Fruit fly (Drosophila melanogaster) whole organism, embryonic: ENCODE measurements around the gene VhaM9.7-c.

ENCODE experiments used
- Ada2b ChIP-seq: fragments of 200-800 bp; sonication (Bioruptor generic); IDR thresholded peaks from 2 replicates; pipeline ENCODE4 v1.3.6; 2022; ENCODE audit warnings: missing biosample characterization, missing genetic modification characterization
- CG11560 ChIP-seq: fragments of 200-800 bp; sonication (Bioruptor generic); IDR thresholded peaks from 3 replicates; pipeline ENCODE4 v1.3.6; 2022; ENCODE audit warnings: missing biosample characterization, missing genetic modification characterization
- CG15073 ChIP-seq: fragments of 200-800 bp; sonication (Bioruptor generic); optimal IDR thresholded peaks from 2 replicates; lab custom pipeline; 2016; ENCODE audit warnings: missing biosample characterization, missing genetic modification characterization
- CG17829 ChIP-seq: fragments of 200-800 bp; optimal IDR thresholded peaks from 2 replicates; lab custom pipeline; 2019; ENCODE audit warnings: missing biosample characterization, mild to moderate bottlenecking, missing genetic modification characterization, moderate library complexity
- CG1832 ChIP-seq: fragments of 200-800 bp; sonication (Bioruptor generic); optimal IDR thresholded peaks from 2 replicates; lab custom pipeline; 2017; ENCODE audit warnings: missing biosample characterization, mild to moderate bottlenecking, missing genetic modification characterization, inconsistent platforms
- CG18476 ChIP-seq: fragments of 200-800 bp; sonication (Bioruptor generic); optimal IDR thresholded peaks from 2 replicates; lab custom pipeline; 2016; ENCODE audit warnings: missing biosample characterization, mild to moderate bottlenecking, missing genetic modification characterization
- CG18764 ChIP-seq: fragments of 200-800 bp; sonication (Bioruptor generic); optimal IDR thresholded peaks from 3 replicates; lab custom pipeline; 2016; ENCODE audit warnings: missing biosample characterization, missing genetic modification characterization
- CG31441 ChIP-seq: fragments of 200-800 bp; sonication (Bioruptor generic); IDR thresholded peaks from 2 replicates; pipeline ENCODE4 v1.3.6; 2022; ENCODE audit warnings: missing biosample characterization, missing genetic modification characterization
- CG3281 ChIP-seq: fragments of 200-800 bp; sonication (Bioruptor generic); optimal IDR thresholded peaks from 3 replicates; lab custom pipeline; 2017; ENCODE audit warnings: missing biosample characterization, mild to moderate bottlenecking, missing genetic modification characterization
- CG3838 ChIP-seq: fragments of 200-800 bp; sonication (Bioruptor generic); optimal IDR thresholded peaks from 3 replicates; lab custom pipeline; 2016; ENCODE audit warnings: missing biosample characterization, missing genetic modification characterization
- CG4282 ChIP-seq: fragments of 200-800 bp; sonication (Bioruptor generic); optimal IDR thresholded peaks from 2 replicates; lab custom pipeline; 2016; ENCODE audit warnings: missing biosample characterization, missing genetic modification characterization
- CG4854 ChIP-seq: fragments of 200-800 bp; sonication (Bioruptor generic); optimal IDR thresholded peaks from 2 replicates; lab custom pipeline; 2016; ENCODE audit warnings: missing biosample characterization, missing genetic modification characterization, inconsistent platforms
- CG6175 ChIP-seq: fragments of 200-800 bp; sonication (Bioruptor generic); IDR thresholded peaks from 3 replicates; pipeline ENCODE4 v1.3.6; 2022; ENCODE audit warnings: missing biosample characterization, missing genetic modification characterization
- CG6765 ChIP-seq: fragments of 200-800 bp; sonication (Bioruptor generic); optimal IDR thresholded peaks from 3 replicates; lab custom pipeline; 2017; ENCODE audit warnings: missing biosample characterization, mild to moderate bottlenecking, missing genetic modification characterization
- CG7372 ChIP-seq: fragments of 200-800 bp; sonication (Bioruptor generic); IDR thresholded peaks from 2 replicates; pipeline ENCODE4 v1.3.6; 2022; ENCODE audit warnings: missing biosample characterization, missing genetic modification characterization
- CG8089 ChIP-seq: fragments of 200-800 bp; sonication (Bioruptor generic); optimal IDR thresholded peaks from 3 replicates; lab custom pipeline; 2016; ENCODE audit warnings: missing biosample characterization, missing genetic modification characterization
- CG8281 ChIP-seq: fragments of 200-800 bp; sonication (Bioruptor generic); optimal IDR thresholded peaks from 2 replicates; lab custom pipeline; 2018; ENCODE audit warnings: missing biosample characterization, mild to moderate bottlenecking, missing genetic modification characterization, moderate library complexity
- CG8944 ChIP-seq: fragments of 200-800 bp; sonication (Bioruptor generic); optimal IDR thresholded peaks from 3 replicates; lab custom pipeline; 2016; ENCODE audit warnings: missing biosample characterization, missing genetic modification characterization
- CG9215 ChIP-seq: fragments of 200-800 bp; sonication (Bioruptor generic); IDR thresholded peaks from 2 replicates; pipeline ENCODE4 v1.3.6; 2022; ENCODE audit warnings: missing biosample characterization, missing genetic modification characterization
- CG9932 ChIP-seq: fragments of 200-800 bp; sonication (Bioruptor generic); IDR thresholded peaks from 2 replicates; pipeline ENCODE4 v1.3.6; 2022; ENCODE audit warnings: missing biosample characterization, missing genetic modification characterization
- CHES-1-like ChIP-seq: fragments of 200-800 bp; sonication (Bioruptor generic); optimal IDR thresholded peaks from 2 replicates; lab custom pipeline; 2016; ENCODE audit warnings: missing biosample characterization, missing genetic modification characterization
- Deaf1 ChIP-seq: fragments of 200-800 bp; optimal IDR thresholded peaks from 3 replicates; lab custom pipeline; 2019; ENCODE audit warnings: missing biosample characterization, mild to moderate bottlenecking, missing genetic modification characterization, moderate library complexity
- GATAe ChIP-seq: fragments of 200-800 bp; sonication (Bioruptor generic); conservative IDR thresholded peaks from 2 replicates; pipeline ENCODE4 v1.3.6; 2022; ENCODE audit warnings: missing biosample characterization, missing genetic modification characterization
- HLH54F ChIP-seq: fragments of 200-800 bp; sonication (Bioruptor generic); optimal IDR thresholded peaks from 3 replicates; lab custom pipeline; 2016; ENCODE audit warnings: missing biosample characterization, missing genetic modification characterization
- Hey ChIP-seq: fragments of 200-800 bp; sonication (Bioruptor generic); optimal IDR thresholded peaks from 3 replicates; lab custom pipeline; 2018; ENCODE audit warnings: missing biosample characterization, mild to moderate bottlenecking, missing genetic modification characterization
- Lim3 ChIP-seq: fragments of 200-800 bp; sonication (Bioruptor generic); IDR thresholded peaks from 2 replicates; pipeline ENCODE4 v1.3.6; 2022; ENCODE audit warnings: missing biosample characterization, missing genetic modification characterization
- Mad ChIP-seq: fragments of 200-800 bp; sonication (Bioruptor generic); optimal IDR thresholded peaks from 2 replicates; lab custom pipeline; 2016; ENCODE audit warnings: missing biosample characterization, missing genetic modification characterization
- Myb ChIP-seq: fragments of 200-800 bp; sonication (Bioruptor generic); optimal IDR thresholded peaks from 2 replicates; lab custom pipeline; 2016; ENCODE audit warnings: missing biosample characterization, missing genetic modification characterization
- NfI ChIP-seq: fragments of 200-800 bp; sonication (Bioruptor generic); optimal IDR thresholded peaks from 3 replicates; lab custom pipeline; 2018; ENCODE audit warnings: missing biosample characterization, mild to moderate bottlenecking, missing genetic modification characterization, moderate library complexity
- Poxn ChIP-seq: fragments of 200-800 bp; sonication (Bioruptor generic); IDR thresholded peaks from 2 replicates; pipeline ENCODE4 v1.3.6; 2022; ENCODE audit warnings: missing biosample characterization, missing genetic modification characterization
- Sin3A ChIP-seq: fragments of >200 bp; optimal IDR thresholded peaks from 2 replicates; lab custom pipeline; 2018
- cas ChIP-seq: fragments of 200-800 bp; sonication (Bioruptor generic); IDR thresholded peaks from 2 replicates; pipeline ENCODE4 v1.3.6; 2022; ENCODE audit warnings: missing biosample characterization, missing genetic modification characterization
- corto ChIP-seq: fragments of 200-800 bp; sonication (Bioruptor generic); optimal IDR thresholded peaks from 2 replicates; lab custom pipeline; 2016; ENCODE audit warnings: missing biosample characterization, mild to moderate bottlenecking, missing genetic modification characterization, moderate library complexity
- dmrt11E ChIP-seq: fragments of 200-800 bp; sonication (Bioruptor generic); optimal IDR thresholded peaks from 3 replicates; lab custom pipeline; 2018; ENCODE audit warnings: missing biosample characterization, mild to moderate bottlenecking, missing genetic modification characterization, moderate library complexity
- ems ChIP-seq: fragments of 200-800 bp; sonication (Bioruptor generic); optimal IDR thresholded peaks from 3 replicates; lab custom pipeline; 2016; ENCODE audit warnings: missing biosample characterization, missing genetic modification characterization
- esg ChIP-seq: fragments of 200-800 bp; sonication (Bioruptor generic); conservative IDR thresholded peaks from 2 replicates; pipeline ENCODE4 v1.3.6; 2022; ENCODE audit warnings: missing biosample characterization, missing genetic modification characterization
- gcm2 ChIP-seq: fragments of 200-800 bp; sonication (Bioruptor generic); optimal IDR thresholded peaks from 2 replicates; lab custom pipeline; 2016; ENCODE audit warnings: missing biosample characterization, missing genetic modification characterization
- gt ChIP-seq: fragments of 200-800 bp; sonication (Bioruptor generic); IDR thresholded peaks from 2 replicates; pipeline ENCODE4 v1.3.6; 2022; ENCODE audit warnings: missing biosample characterization, missing genetic modification characterization
- ind ChIP-seq: fragments of 200-800 bp; sonication (Bioruptor generic); optimal IDR thresholded peaks from 3 replicates; lab custom pipeline; 2016; ENCODE audit warnings: missing biosample characterization, missing genetic modification characterization
- kay ChIP-seq: fragments of 200-800 bp; sonication (Bioruptor generic); optimal IDR thresholded peaks from 2 replicates; lab custom pipeline; 2016; ENCODE audit warnings: missing biosample characterization, missing genetic modification characterization
- knrl ChIP-seq: fragments of 200-800 bp; sonication (Bioruptor generic); IDR thresholded peaks from 3 replicates; pipeline ENCODE4 v1.3.6; 2022; ENCODE audit warnings: missing biosample characterization, missing genetic modification characterization; ENCODE audit not compliant: partially characterized antibody
- mld ChIP-seq: fragments of 200-800 bp; sonication (Bioruptor generic); IDR thresholded peaks from 3 replicates; pipeline ENCODE4 v1.3.6; 2022; ENCODE audit warnings: missing biosample characterization, missing genetic modification characterization; ENCODE audit not compliant: partially characterized antibody
- oc ChIP-seq: fragments of 200-800 bp; sonication (Bioruptor generic); optimal IDR thresholded peaks from 2 replicates; lab custom pipeline; 2018; ENCODE audit warnings: missing biosample characterization, mild to moderate bottlenecking, missing genetic modification characterization, moderate library complexity
- pho ChIP-seq: fragments of 200-800 bp; sonication (Bioruptor generic); optimal IDR thresholded peaks from 2 replicates; lab custom pipeline; 2016; ENCODE audit warnings: missing biosample characterization, missing genetic modification characterization
- prd ChIP-seq, 3 experiments: fragments of >200 bp in 2 of 3; fragments of 200-800 bp in 1 of 3; sonication (Bioruptor generic) in 1 of 3; optimal IDR thresholded peaks in 2 of 3; IDR thresholded peaks in 1 of 3; 2 replicates in 2 of 3; 3 replicates in 1 of 3; pipeline versions ENCODE4 v1.3.6 to Lab custom; 2017 to 2022; ENCODE audit warnings: missing biosample characterization in 1 of 3, missing genetic modification characterization in 1 of 3
- sim ChIP-seq: fragments of 200-800 bp; sonication (Bioruptor generic); IDR thresholded peaks from 2 replicates; pipeline ENCODE4 v1.3.6; 2022; ENCODE audit warnings: missing biosample characterization, missing genetic modification characterization
- sna ChIP-seq: fragments of 200-800 bp; sonication (Bioruptor generic); IDR thresholded peaks from 2 replicates; pipeline ENCODE4 v1.3.6; 2022; ENCODE audit warnings: missing biosample characterization, missing genetic modification characterization; ENCODE audit not compliant: partially characterized antibody
- so ChIP-seq: fragments of 200-800 bp; sonication (Bioruptor generic); IDR thresholded peaks from 3 replicates; pipeline ENCODE4 v1.3.6; 2022; ENCODE audit warnings: missing biosample characterization, missing genetic modification characterization
- sob ChIP-seq: fragments of 200-800 bp; sonication (Bioruptor generic); IDR thresholded peaks from 2 replicates; pipeline ENCODE4 v1.3.6; 2022; ENCODE audit warnings: missing biosample characterization, missing genetic modification characterization
- tna ChIP-seq: fragments of 200-800 bp; sonication (Bioruptor generic); IDR thresholded peaks from 2 replicates; pipeline ENCODE4 v1.3.6; 2022; ENCODE audit warnings: missing biosample characterization, missing genetic modification characterization; ENCODE audit not compliant: partially characterized antibody
- zfh1 ChIP-seq: fragments of 200-800 bp; sonication (Bioruptor generic); IDR thresholded peaks from 3 replicates; pipeline ENCODE4 v1.3.6; 2022; ENCODE audit warnings: missing biosample characterization, missing genetic modification characterization

VhaM9.7-c gene

dm6 chr3L:4230357-4230901 lies 43.8 kb upstream of the VhaM9.7-c start (continued):
- TF ChIP-seq CG8281 = peak; percentile 79
- TF ChIP-seq CG31441 (GFP tag; lab: Robert Waterston, UW) = peak; percentile 98
- TF ChIP-seq gt (GFP tag; lab: Robert Waterston, UW) = peak; percentile 84
- TF ChIP-seq CG8944 (GFP tag; lab: Kevin White, UChicago) = peak; percentile 94
- TF ChIP-seq CG11560 (tag; lab: Robert Waterston, UW) = peak; percentile 68; the same call in 2 of the 3 replicates
- TF ChIP-seq pho (GFP tag; lab: Kevin White, UChicago) = peak; percentile 57
- peak; percentile 89 for TF ChIP-seq CHES-1-like (GFP tag; lab: Kevin White, UChicago)
- TF ChIP-seq CG8089 (GFP tag; lab: Kevin White, UChicago) = peak; percentile 94
- TF ChIP-seq gcm2 = peak; percentile 72
- TF ChIP-seq kay (GFP tag; lab: Kevin White, UChicago) = peak; percentile 83
- TF ChIP-seq CG3838 (GFP tag; lab: Kevin White, UChicago) = peak; percentile 72
- TF ChIP-seq CG18476 (GFP tag; lab: Kevin White, UChicago) = peak; percentile 90
- peak; percentile 73 for TF ChIP-seq CG9215 (GFP tag; lab: Robert Waterston, UW)
- peak; percentile 90 for TF ChIP-seq so (GFP tag; lab: Robert Waterston, UW)
- no peak for TF ChIP-seq sna (GFP tag; lab: Robert Waterston, UW)
- TF ChIP-seq Deaf1 (tag; lab: Kevin White, UChicago) = peak; percentile 64
- peak; percentile 65 for TF ChIP-seq Ada2b (GFP tag; lab: Robert Waterston, UW)
- TF ChIP-seq dmrt11E (tag; lab: Kevin White, UChicago) = peak; percentile 98
- no peak for TF ChIP-seq cas (GFP tag; lab: Robert Waterston, UW)
- TF ChIP-seq mld (GFP tag; lab: Robert Waterston, UW) = no peak
- TF ChIP-seq CG6765 = peak; percentile 31
- peak; percentile 95 for TF ChIP-seq zfh1
- no peak for TF ChIP-seq knrl
- TF ChIP-seq ems = peak; percentile 91
- TF ChIP-seq CG7372 (GFP tag; lab: Robert Waterston, UW) = peak; percentile 79
- peak; percentile 72 for TF ChIP-seq CG4282 (GFP tag; lab: Kevin White, UChicago)
- no peak for TF ChIP-seq GATAe (GFP tag; lab: Robert Waterston, UW)
- no peak for TF ChIP-seq Poxn
- TF ChIP-seq CG18764 (GFP tag; lab: Kevin White, UChicago) = peak; percentile 86
- no peak for TF ChIP-seq tna (GFP tag; lab: Robert Waterston, UW)
- TF ChIP-seq HLH54F = peak; percentile 85
- TF ChIP-seq corto (GFP tag; lab: Kevin White, UChicago) = no peak
- peak; percentile 88 for TF ChIP-seq ind (GFP tag; lab: Kevin White, UChicago)
- TF ChIP-seq Myb (GFP tag; lab: Kevin White, UChicago) = peak; percentile 74
- no peak for TF ChIP-seq CG6175 (GFP tag; lab: Robert Waterston, UW)
- peak; percentile 91 for TF ChIP-seq oc (tag; lab: Kevin White, UChicago)
- peak; percentile 93 for TF ChIP-seq Mad (GFP tag; lab: Kevin White, UChicago)
- TF ChIP-seq Hey (tag; lab: Kevin White, UChicago) = peak; percentile 38
- TF ChIP-seq esg (GFP tag; lab: Robert Waterston, UW) = peak; percentile 89
- TF ChIP-seq CG3281 (GFP tag; lab: Kevin White, UChicago) = peak; percentile 58
- TF ChIP-seq CG1832 (GFP tag; lab: Kevin White, UChicago) = no peak
- peak; percentile 66 for TF ChIP-seq CG15073 (GFP tag; lab: Kevin White, UChicago)
- peak; percentile 86 for TF ChIP-seq sim (GFP tag; lab: Robert Waterston, UW)
- TF ChIP-seq CG4854 (GFP tag; lab: Kevin White, UChicago) = peak; percentile 85
- peak; percentile 97 for TF ChIP-seq CG17829 (tag; lab: Kevin White, UChicago)
- peak; percentile 82 for TF ChIP-seq NfI (GFP tag; lab: Kevin White, UChicago)
- TF ChIP-seq sob = peak; percentile 80
- no peak for TF ChIP-seq prd (optimal IDR thresholded peaks at IDR 0.05; lab: Kevin White, UChicago)
- peak; percentile 98 for TF ChIP-seq prd (GFP tag; IDR thresholded peaks at IDR 0.05; lab: Robert Waterston, UW)
- TF ChIP-seq CG9932 (GFP tag; lab: Robert Waterston, UW) = no peak
- no peak for TF ChIP-seq Sin3A
- TF ChIP-seq Lim3 (GFP tag; lab: Robert Waterston, UW) = 0 out of 2 replicates have a peak, but pooled peaks have one; percentile 56
